Worm (Caenorhabditis elegans): ENCODE measurements around the gene F57C7.4.

The F57C7.4 gene

DNA sequence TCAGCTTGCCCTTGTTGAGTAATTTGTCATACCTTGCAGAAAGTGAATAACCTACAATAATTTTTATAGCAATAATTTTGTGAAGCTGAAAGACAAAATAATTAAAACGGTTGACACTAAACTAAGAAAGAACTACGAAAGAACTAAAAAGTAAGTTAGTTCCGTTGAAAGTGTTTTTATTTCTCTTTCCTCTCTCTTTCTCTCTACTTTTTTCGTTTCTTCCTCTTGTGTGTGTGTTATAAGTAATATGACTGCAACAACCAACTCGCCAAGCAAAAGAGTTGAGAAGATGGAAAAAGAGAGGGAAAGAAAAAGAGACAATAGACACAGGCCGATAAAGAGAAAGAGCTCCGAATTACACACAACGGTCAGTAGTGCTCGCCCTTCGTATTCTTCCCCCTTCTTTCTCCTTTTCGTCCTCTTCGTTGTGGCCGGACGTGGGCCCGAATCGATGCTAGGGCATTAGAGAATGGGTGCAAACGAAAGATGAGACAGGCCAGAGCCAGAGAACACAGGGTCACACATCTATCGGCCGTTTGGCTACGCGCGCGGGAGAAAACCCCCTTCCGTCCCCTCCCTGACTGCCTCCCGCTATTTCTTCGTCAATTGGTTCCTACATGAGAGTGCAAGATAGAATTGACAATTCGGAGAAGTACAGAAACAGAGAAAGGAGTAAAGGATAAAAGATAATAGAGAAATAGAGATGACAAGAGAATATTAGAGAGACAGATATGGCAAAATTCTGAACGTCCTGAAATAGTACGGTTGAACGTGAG is 34.0 kb downstream of the F57C7.4 start, which contains the start of gene syd-2 (continued):
- TF ChIP-seq zag-1 (tag; optimal IDR thresholded peaks at IDR 0.05): no peak
- no peak for TF ChIP-seq lir-3 (tag; optimal IDR thresholded peaks at IDR 0.05; ENCODE audit: poor library complexity)

- TF ChIP-seq nhr-71 (tag; optimal IDR thresholded peaks at IDR 0.05) (no peak), efl-1 (optimal IDR thresholded peaks at IDR 0.05) (no peak), efl-1 (GFP tag; optimal IDR thresholded peaks at IDR 0.05 in 1 of 2) (peak in 1 of 2 experiments; percentile 46), ceh-8 (GFP tag; optimal IDR thresholded peaks at IDR 0.05) (peak; percentile 52), lin-14 (GFP tag; optimal IDR thresholded peaks at IDR 0.05) (peak; percentile 29)
Measured at ce11 chrX:10553048-10553447, 36.3 kb downstream of the F57C7.4 start.

DNA sequence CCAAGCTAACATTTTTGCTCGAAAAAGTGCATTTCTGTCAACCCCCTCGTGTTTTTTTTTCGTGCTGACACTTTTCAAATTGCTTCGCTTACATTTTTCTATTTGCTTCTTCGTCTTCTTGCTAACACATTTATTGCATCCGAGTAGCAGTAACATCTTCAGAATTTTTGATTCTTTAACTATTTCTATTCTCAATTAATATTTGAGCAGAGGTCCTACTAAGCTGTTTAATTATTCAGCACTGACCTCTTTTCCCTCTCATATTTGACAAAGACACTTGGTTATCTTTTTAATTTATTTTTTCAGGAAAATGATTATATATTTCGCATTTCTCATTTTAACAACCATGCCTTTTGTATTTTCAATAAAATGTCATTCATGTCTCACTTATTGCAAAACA is 43.6 kb downstream of the F57C7.4 start, which contains the start of gene F59F5.5:
Gene F59F5.5 (plus strand): TSS at position 301 of the 400 bp plus-strand sequence.
- TF ChIP-seq unc-130 (tag; optimal IDR thresholded peaks at IDR 0.05) (no peak), F16B12.6 (tag; optimal IDR thresholded peaks at IDR 0.05) (no peak), sox-4 (tag; optimal IDR thresholded peaks at IDR 0.05) (no peak), unc-62 (GFP tag; optimal IDR thresholded peaks at IDR 0.05) (no peak), efl-3 (GFP tag; optimal IDR thresholded peaks at IDR 0.05) (no peak), pqm-1 (tag; optimal IDR thresholded peaks at IDR 0.05) (no peak), ceh-88 (GFP tag; IDR thresholded peaks at IDR 0.05) (no peak), ztf-11 (tag; optimal IDR thresholded peaks at IDR 0.05) (no peak), C16A3.4 (tag; optimal IDR thresholded peaks at IDR 0.05) (no peak), isw-1 (GFP tag; IDR thresholded peaks at IDR 0.05) (no peak), hlh-17 (GFP tag; optimal IDR thresholded peaks at IDR 0.05; ENCODE audit: borderline replicate concordance) (no peak), fkh-10 (GFP tag; optimal IDR thresholded peaks at IDR 0.05) (no peak), nhr-85 (tag) (no peak), sptf-1 (tag; optimal IDR thresholded peaks at IDR 0.05) (no peak)

- TF ChIP-seq elt-2 (tag; optimal IDR thresholded peaks at IDR 0.05) (peak; percentile 19), nhr-71 (tag; optimal IDR thresholded peaks at IDR 0.05) (no peak)
Measured at ce11 chrX:10542313-10543048, 46.9 kb downstream of the F57C7.4 start, which contains the start of the genes F59F5.3 and F59F5.4. TSS of gene F59F5.3 (minus strand) at chrX:10542413. TSS of gene F59F5.4 (plus strand) at chrX:10542998.

DNA sequence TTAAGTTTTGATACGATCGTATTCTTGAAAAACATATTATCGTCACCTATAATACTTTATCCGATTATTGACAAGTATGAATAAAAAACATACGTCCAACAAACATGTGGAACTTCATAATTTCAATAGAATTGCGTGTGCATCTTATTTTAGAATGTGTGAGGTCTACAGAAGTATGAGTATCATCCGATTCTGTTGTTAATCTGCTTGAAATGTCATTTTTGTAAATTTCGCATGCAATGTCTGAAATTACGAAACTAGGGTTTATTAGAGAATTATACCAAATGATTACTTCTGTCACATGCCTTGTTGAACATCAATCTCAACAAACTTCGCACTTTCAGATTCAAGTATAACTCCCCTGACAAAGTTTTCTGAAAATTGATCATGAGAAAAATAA is 47.6 kb downstream of the F57C7.4 start:
- TF ChIP-seq snu-23 (GFP tag; optimal IDR thresholded peaks at IDR 0.05): no peak
- no peak for TF ChIP-seq nhr-90 (tag; optimal IDR thresholded peaks at IDR 0.05; ENCODE audit: poor library complexity)
- TF ChIP-seq lsy-2 (tag; optimal IDR thresholded peaks at IDR 0.05): no peak
- TF ChIP-seq grh-1 (GFP tag; IDR thresholded peaks at IDR 0.05): no peak
- TF ChIP-seq ceh-88 (GFP tag; IDR thresholded peaks at IDR 0.05): no peak
- TF ChIP-seq lin-39 (tag; optimal IDR thresholded peaks at IDR 0.05): no peak
- TF ChIP-seq sptf-1 (tag; optimal IDR thresholded peaks at IDR 0.05): no peak
- TF ChIP-seq dpl-1 (GFP tag; optimal IDR thresholded peaks at IDR 0.05): no peak
- no peak for TF ChIP-seq efl-1 (optimal IDR thresholded peaks at IDR 0.05)
- TF ChIP-seq efl-1 (GFP tag; optimal IDR thresholded peaks at IDR 0.05 in 1 of 2): no peak
- TF ChIP-seq nhr-84 (tag; optimal IDR thresholded peaks at IDR 0.05): no peak
- no peak for TF ChIP-seq mep-1 (tag; optimal IDR thresholded peaks at IDR 0.05)
- TF ChIP-seq sox-4 (tag; optimal IDR thresholded peaks at IDR 0.05): no peak
- TF ChIP-seq nhr-237 (tag; optimal IDR thresholded peaks at IDR 0.05): no peak
- TF ChIP-seq hlh-17 (GFP tag; optimal IDR thresholded peaks at IDR 0.05; ENCODE audit: borderline replicate concordance): no peak
- no peak for TF ChIP-seq sup-37 (GFP tag; optimal IDR thresholded peaks at IDR 0.05)
- TF ChIP-seq unc-98 (GFP tag; IDR thresholded peaks at IDR 0.05): no peak
- TF ChIP-seq nhr-11 (tag; optimal IDR thresholded peaks at IDR 0.05): no peak
- no peak for TF ChIP-seq ceh-82 (tag; optimal IDR thresholded peaks at IDR 0.05)
